Worm (Caenorhabditis elegans) whole organism, L4 larva: ENCODE data around the gene ZC15.10.

Experiments
- T20F7.1 ChIP-seq: fragments of 200-800 bp; sonication (Bioruptor generic); optimal IDR thresholded peaks from 2 replicates; lab custom pipeline; 2018; ENCODE audit warnings: mild to moderate bottlenecking, missing genetic modification characterization, missing compliant biosample characterization
- arid-1 ChIP-seq: fragments of 200-800 bp; sonication (Bioruptor generic); conservative IDR thresholded peaks from 2 replicates; pipeline ENCODE4 v1.3.6; 2022; ENCODE audit warnings: missing genetic modification reagents, missing genetic modification characterization, missing compliant biosample characterization
- daf-12 ChIP-seq: fragments of 150-350 bp; optimal IDR thresholded peaks from 2 replicates; lab custom pipeline; 2014; ENCODE audit warnings: missing biosample characterization, missing genetic modification reagents, missing genetic modification characterization
- dmd-8 ChIP-seq: fragments of 200-800 bp; sonication (Bioruptor generic); IDR thresholded peaks from 2 replicates; pipeline ENCODE4 v1.3.6; 2022; ENCODE audit warnings: missing genetic modification characterization, missing compliant biosample characterization
- mep-1 ChIP-seq: fragments of 150-350 bp; sonication (generic microtip); optimal IDR thresholded peaks from 3 replicates; lab custom pipeline; 2014; ENCODE audit warnings: missing biosample characterization, missing genetic modification characterization
- nhr-6 ChIP-seq: fragments of 150-350 bp; optimal IDR thresholded peaks from 2 replicates; lab custom pipeline; 2014; ENCODE audit warnings: missing biosample characterization, missing genetic modification characterization
- nhr-76 ChIP-seq: fragments of 150-350 bp; optimal IDR thresholded peaks from 2 replicates; lab custom pipeline; 2014; ENCODE audit warnings: missing biosample characterization, missing genetic modification characterization
- nhr-77 ChIP-seq: fragments of 150-350 bp; optimal IDR thresholded peaks from 2 replicates; lab custom pipeline; 2014; ENCODE audit warnings: missing biosample characterization, missing genetic modification characterization
- pha-4 ChIP-seq, 2 experiments: fragments of 150-350 bp in 1 of 2; fragments of 200-800 bp in 1 of 2; sonication (Bioruptor generic) in 1 of 2; IDR thresholded peaks in 1 of 2; optimal IDR thresholded peaks in 1 of 2; 2 replicates each; pipeline versions ENCODE4 v1.3.6 to Lab custom; 2014 to 2022; ENCODE audit warnings: missing genetic modification characterization in 2 of 2, missing genetic modification reagents in 2 of 2, missing biosample characterization in 1 of 2, missing compliant biosample characterization in 1 of 2
- pqm-1 ChIP-seq: sonication (generic microtip); optimal IDR thresholded peaks from 2 replicates; lab custom pipeline; 2017; ENCODE audit warnings: missing biosample characterization, missing genetic modification characterization
- skn-1 ChIP-seq: fragments of 150-350 bp; optimal IDR thresholded peaks from 2 replicates; lab custom pipeline; 2014; ENCODE audit warnings: missing biosample characterization, missing genetic modification characterization
- ztf-11 ChIP-seq: fragments of 150-350 bp; optimal IDR thresholded peaks from 2 replicates; lab custom pipeline; 2014; ENCODE audit warnings: missing biosample characterization, missing genetic modification characterization

- TF ChIP-seq mep-1 (no peak), T20F7.1 (GFP tag; lab: Kevin White, UChicago) (no peak), skn-1 (tag; lab: Kevin White, UChicago) (no peak), nhr-76 (tag; lab: Kevin White, UChicago) (no peak), arid-1 (no peak), dmd-8 (no peak), pqm-1 (tag; lab: Kevin White, UChicago) (no peak), daf-12 (tag; lab: Kevin White, UChicago) (no peak), nhr-6 (no peak), pha-4 (GFP tag; IDR thresholded peaks at IDR 0.05; lab: Robert Waterston, UW) (no peak), pha-4 (tag; optimal IDR thresholded peaks at IDR 0.05; lab: Kevin White, UChicago) (no peak), nhr-77 (tag; lab: Kevin White, UChicago) (no peak), ztf-11 (tag; lab: Kevin White, UChicago) (no peak)
These were observed 983 bp downstream of the ZC15.10 start, which contains the start of gene clec-262 for ce11 chrV:20311519-20311918.
